Fruit fly (Drosophila melanogaster): Measurements from ENCODE around the gene MTPAP.

dm6 chrX:1382489-1382888 is 33.3 kb upstream of the MTPAP start:
- TF ChIP-seq cnc (optimal IDR thresholded peaks at IDR 0.05) = no peak
- TF ChIP-seq Crg-1 (GFP tag; optimal IDR thresholded peaks at IDR 0.05) = no peak
- no peak for TF ChIP-seq CG5204 (GFP tag; optimal IDR thresholded peaks at IDR 0.05)
- TF ChIP-seq CG33017 (tag; optimal IDR thresholded peaks at IDR 0.05) = no peak
- TF ChIP-seq kay (GFP tag; ENCODE audit: borderline replicate concordance) = no peak
- no peak for TF ChIP-seq CG7045 (GFP tag; optimal IDR thresholded peaks at IDR 0.05)

Measured in whole organism, adult.